Worm (Caenorhabditis elegans) whole organism, young adult: ENCODE results near the gene F16G10.3.

ENCODE experiments used
- B0261.1 ChIP-seq: sonication (generic microtip); optimal IDR thresholded peaks from 2 replicates; lab custom pipeline; 2016; ENCODE audit warnings: mild to moderate bottlenecking, missing genetic modification characterization, moderate library complexity, missing compliant biosample characterization
- F49E8.2 ChIP-seq: sonication (generic microtip); optimal IDR thresholded peaks from 3 replicates; lab custom pipeline; 2017; ENCODE audit warnings: missing genetic modification characterization, mild to moderate bottlenecking, missing compliant biosample characterization, antibody characterized with exemption, moderate library complexity; ENCODE audit not compliant: insufficient read depth
- F52B5.7 ChIP-seq: sonication (generic microtip); optimal IDR thresholded peaks from 2 replicates; lab custom pipeline; 2016; ENCODE audit warnings: mild to moderate bottlenecking, missing genetic modification characterization, missing compliant biosample characterization
- F57C9.4 ChIP-seq: sonication (generic microtip); optimal IDR thresholded peaks from 2 replicates; lab custom pipeline; 2017; ENCODE audit warnings: mild to moderate bottlenecking, missing genetic modification characterization, missing compliant biosample characterization
- K11D2.4 ChIP-seq: fragments of 200-800 bp; sonication (Bioruptor generic); IDR thresholded peaks from 2 replicates; pipeline ENCODE4 v1.3.6; 2022; ENCODE audit warnings: missing genetic modification reagents, missing genetic modification characterization, missing compliant biosample characterization
- T26A5.8 ChIP-seq: sonication (generic microtip); optimal IDR thresholded peaks from 2 replicates; lab custom pipeline; 2016; ENCODE audit warnings: missing genetic modification characterization, missing compliant biosample characterization
- Y95B8A.8 ChIP-seq: fragments of 200-800 bp; sonication (Bioruptor generic); IDR thresholded peaks from 2 replicates; pipeline ENCODE4 v1.3.6; 2022; ENCODE audit warnings: missing genetic modification reagents, missing genetic modification characterization, missing compliant biosample characterization
- ZK185.1 ChIP-seq: sonication (generic microtip); optimal IDR thresholded peaks from 2 replicates; lab custom pipeline; 2016; ENCODE audit warnings: mild to moderate bottlenecking, missing genetic modification characterization, missing compliant biosample characterization; ENCODE audit not compliant: poor library complexity, severe bottlenecking
- ama-1 ChIP-seq, 3 experiments: fragments of 150-350 bp in 1 of 3; sonication (generic microtip) in 2 of 3; optimal IDR thresholded peaks; 2 replicates each; lab custom pipeline; 2014 to 2018; ENCODE audit warnings: missing biosample characterization in 2 of 3, missing genetic modification characterization in 2 of 3, missing genetic modification reagents in 2 of 3
- aptf-3 ChIP-seq: fragments of 200-800 bp; sonication (Bioruptor generic); IDR thresholded peaks from 2 replicates; pipeline ENCODE4 v1.3.6; 2022; ENCODE audit warnings: missing genetic modification characterization, missing compliant biosample characterization
- atf-7 ChIP-seq: sonication (generic microtip); optimal IDR thresholded peaks from 2 replicates; lab custom pipeline; 2017; ENCODE audit warnings: mild to moderate bottlenecking, missing genetic modification characterization, missing compliant biosample characterization
- athp-1 ChIP-seq: sonication (generic microtip); optimal IDR thresholded peaks from 2 replicates; lab custom pipeline; 2017; ENCODE audit warnings: mild to moderate bottlenecking, missing genetic modification characterization, missing compliant biosample characterization
- attf-5 ChIP-seq: fragments of 200-800 bp; sonication (Bioruptor generic); optimal IDR thresholded peaks from 2 replicates; lab custom pipeline; 2018; ENCODE audit warnings: mild to moderate bottlenecking, missing genetic modification characterization, missing compliant biosample characterization
- cebp-2 ChIP-seq: fragments of 200-800 bp; sonication (Bioruptor generic); IDR thresholded peaks from 2 replicates; pipeline ENCODE4 v1.3.6; 2022; ENCODE audit warnings: missing genetic modification characterization, missing compliant biosample characterization
- egl-18 ChIP-seq: fragments of 200-800 bp; sonication (Bioruptor generic); IDR thresholded peaks from 2 replicates; pipeline ENCODE4 v1.3.6; 2022; ENCODE audit warnings: missing genetic modification reagents, missing genetic modification characterization, missing compliant biosample characterization
- fkh-3 ChIP-seq: sonication (generic microtip); optimal IDR thresholded peaks from 2 replicates; lab custom pipeline; 2016; ENCODE audit warnings: mild to moderate bottlenecking, missing genetic modification characterization, missing compliant biosample characterization
- him-1 ChIP-seq: sonication (generic microtip); optimal IDR thresholded peaks from 2 replicates; lab custom pipeline; 2016; ENCODE audit warnings: missing genotype, missing genetic modification reagents, missing genetic modification characterization, missing compliant biosample characterization
- hmg-1.2 ChIP-seq: fragments of 200-800 bp; sonication (Bioruptor generic); IDR thresholded peaks from 2 replicates; pipeline ENCODE4 v1.3.6; 2022; ENCODE audit warnings: missing genetic modification reagents, missing genetic modification characterization, missing compliant biosample characterization
- lin-26 ChIP-seq: fragments of 200-800 bp; sonication (Bioruptor generic); IDR thresholded peaks from 2 replicates; pipeline ENCODE4 v1.3.6; 2022; ENCODE audit warnings: missing genetic modification reagents, missing genetic modification characterization, missing compliant biosample characterization
- lsl-1 ChIP-seq: fragments of 200-800 bp; sonication (Bioruptor generic); optimal IDR thresholded peaks from 2 replicates; lab custom pipeline; 2018; ENCODE audit warnings: mild to moderate bottlenecking, missing genetic modification characterization, moderate library complexity, missing compliant biosample characterization
- madf-10 ChIP-seq: sonication (generic microtip); optimal IDR thresholded peaks from 2 replicates; lab custom pipeline; 2016; ENCODE audit warnings: mild to moderate bottlenecking, missing genetic modification characterization, missing compliant biosample characterization
- mcd-1 ChIP-seq: fragments of 200-800 bp; sonication (Bioruptor generic); IDR thresholded peaks from 2 replicates; pipeline ENCODE4 v1.3.6; 2022; ENCODE audit warnings: missing genetic modification reagents, missing genetic modification characterization, missing compliant biosample characterization
- nhr-120 ChIP-seq: fragments of 200-800 bp; sonication (Bioruptor generic); IDR thresholded peaks from 2 replicates; pipeline ENCODE4 v1.3.6; 2022; ENCODE audit warnings: missing genetic modification characterization, missing compliant biosample characterization
- nhr-27 ChIP-seq: fragments of 200-800 bp; sonication (Bioruptor generic); optimal IDR thresholded peaks from 2 replicates; lab custom pipeline; 2018; ENCODE audit warnings: mild to moderate bottlenecking, missing genetic modification characterization, moderate library complexity, missing compliant biosample characterization
- nhr-90 ChIP-seq: sonication (generic microtip); optimal IDR thresholded peaks from 2 replicates; lab custom pipeline; 2016; ENCODE audit warnings: missing genotype, mild to moderate bottlenecking, missing genetic modification characterization, missing compliant biosample characterization
- rcor-1 ChIP-seq: fragments of 200-800 bp; sonication (Bioruptor generic); IDR thresholded peaks from 2 replicates; pipeline ENCODE4 v1.3.6; 2022; ENCODE audit warnings: missing genetic modification reagents, missing genetic modification characterization, missing compliant biosample characterization
- sea-2 ChIP-seq: fragments of 200-800 bp; sonication (Bioruptor generic); IDR thresholded peaks from 2 replicates; pipeline ENCODE4 v1.3.6; 2022; ENCODE audit warnings: missing genetic modification characterization, missing compliant biosample characterization
- tbx-9 ChIP-seq: sonication (generic microtip); optimal IDR thresholded peaks from 2 replicates; lab custom pipeline; 2016; ENCODE audit warnings: borderline replicate concordance, missing genetic modification characterization, inconsistent platforms, missing compliant biosample characterization
- unc-130 ChIP-seq: sonication (generic microtip); optimal IDR thresholded peaks from 2 replicates; lab custom pipeline; 2016; ENCODE audit warnings: missing genetic modification reagents, missing genetic modification characterization, missing compliant biosample characterization
- xnd-1 ChIP-seq: sonication (generic microtip); optimal IDR thresholded peaks from 2 replicates; lab custom pipeline; 2016; ENCODE audit warnings: missing genotype, missing genetic modification reagents, missing genetic modification characterization, missing compliant biosample characterization
- ztf-18 ChIP-seq: sonication (generic microtip); optimal IDR thresholded peaks from 2 replicates; lab custom pipeline; 2016; ENCODE audit warnings: missing genotype, mild to moderate bottlenecking, missing genetic modification characterization, missing compliant biosample characterization
- ztf-28 ChIP-seq: fragments of 200-800 bp; sonication (Bioruptor generic); IDR thresholded peaks from 2 replicates; pipeline ENCODE4 v1.3.6; 2022; ENCODE audit warnings: missing genetic modification reagents, missing genetic modification characterization, missing compliant biosample characterization

The F16G10.3 gene

ce11 chrII:2366623-2367365 is 5.4 kb upstream of the F16G10.3 start, which contains the start of the genes F43C11.12 and F16G10.5:
F43C11.12 (minus strand) TSS chrII:2366723.
F16G10.5 (plus strand) TSS chrII:2367315.
- no peak for TF ChIP-seq madf-10 (tag; lab: Kevin White, UChicago)
- TF ChIP-seq hmg-1.2 (GFP tag; lab: Robert Waterston, UW) = no peak
- TF ChIP-seq K11D2.4 = no peak
- no peak for TF ChIP-seq nhr-27
- TF ChIP-seq F49E8.2 (tag; lab: Kevin White, UChicago) = no peak
- no peak for TF ChIP-seq mcd-1 (GFP tag; lab: Robert Waterston, UW)

- TF ChIP-seq F52B5.7 (tag; lab: Kevin White, UChicago) (no peak), attf-5 (GFP tag; lab: Kevin White, UChicago) (no peak), ztf-28 (GFP tag; lab: Robert Waterston, UW) (no peak)
Observed at ce11 chrII:2368956-2369355, 3.2 kb upstream of the F16G10.3 start, which contains the start of gene hpo-25. hpo-25 (plus strand) TSS chrII:2369256.

- TF ChIP-seq lin-26 (no peak), T26A5.8 (no peak), rcor-1 (no peak), B0261.1 (no peak), xnd-1 (tag; lab: Kevin White, UChicago) (no peak), tbx-9 (tag; lab: Kevin White, UChicago) (no peak), lsl-1 (no peak), him-1 (no peak), nhr-90 (tag; lab: Kevin White, UChicago) (no peak), Y95B8A.8 (GFP tag; lab: Robert Waterston, UW) (no peak), unc-130 (GFP tag; lab: Kevin White, UChicago) (no peak), egl-18 (no peak), athp-1 (tag; lab: Kevin White, UChicago) (no peak), sea-2 (GFP tag; lab: Robert Waterston, UW) (no peak), aptf-3 (GFP tag; lab: Robert Waterston, UW) (no peak), ZK185.1 (tag; lab: Kevin White, UChicago) (no peak), fkh-3 (no peak), F57C9.4 (tag; lab: Kevin White, UChicago) (no peak), F49E8.2 (tag; lab: Kevin White, UChicago) (no peak), cebp-2 (no peak)
Observed at ce11 chrII:2374973-2375372, 2.8 kb downstream of the F16G10.3 start, which contains the start of gene F16G10.2. F16G10.2 (plus strand) TSS chrII:2375273.

DNA sequence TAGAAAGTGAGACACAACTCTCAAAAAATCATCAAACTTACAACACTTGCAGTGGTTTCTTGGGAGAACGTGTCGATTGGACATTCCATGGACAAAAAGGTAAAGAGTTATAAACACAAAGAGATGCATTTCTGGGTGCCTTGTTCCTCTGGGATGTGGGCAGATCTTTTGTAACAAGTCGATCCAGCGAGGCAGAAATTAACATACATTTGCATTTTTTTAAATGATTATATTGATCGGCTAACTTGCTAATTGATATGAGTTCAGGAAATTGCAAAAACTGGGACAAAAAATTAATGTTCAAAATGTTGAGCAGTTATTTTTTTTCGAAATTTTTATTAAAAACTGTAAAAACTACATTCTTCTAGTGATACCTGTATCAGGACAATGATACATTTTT is 5.6 kb downstream of the F16G10.3 start, which contains the start of gene F16G10.6:
F16G10.6 (minus strand) TSS at position 101 of the 400 bp plus-strand sequence.
- TF ChIP-seq F57C9.4 (tag; lab: Kevin White, UChicago) (no peak), sea-2 (GFP tag; lab: Robert Waterston, UW) (no peak), athp-1 (tag; lab: Kevin White, UChicago) (no peak), Y95B8A.8 (GFP tag; lab: Robert Waterston, UW) (no peak), ama-1 (optimal IDR thresholded peaks at IDR 0.05; lab: Kevin White, UChicago) (no peak), ama-1 (GFP tag; optimal IDR thresholded peaks at IDR 0.05; lab: Kevin White, UChicago) (no peak), atf-7 (tag; lab: Kevin White, UChicago) (no peak), nhr-90 (tag; lab: Kevin White, UChicago) (no peak), ztf-18 (no peak), nhr-120 (GFP tag; lab: Robert Waterston, UW) (no peak)
- TF ChIP-seq, all 124 proteins: peak for 0
